Fruit fly (Drosophila melanogaster) whole organism, prepupa: ENCODE data around the gene ND-42.

Experiments
- Blimp-1 ChIP-seq: fragments of 200-800 bp; sonication (Bioruptor generic); optimal IDR thresholded peaks from 3 replicates; lab custom pipeline; 2017; ENCODE audit warnings: missing biosample characterization, missing genetic modification characterization, mild to moderate bottlenecking, moderate library complexity, missing genetic modification reagents
- CG10631 ChIP-seq: fragments of 200-800 bp; sonication (Bioruptor generic); optimal IDR thresholded peaks from 2 replicates; lab custom pipeline; 2016; ENCODE audit warnings: missing biosample characterization, missing genetic modification characterization
- CG11294 ChIP-seq: fragments of 200-800 bp; sonication (Bioruptor generic); IDR thresholded peaks from 2 replicates; pipeline ENCODE4 v1.3.6; 2022; ENCODE audit warnings: missing biosample characterization, missing genetic modification characterization
- CG11902 ChIP-seq: fragments of 200-800 bp; sonication (Bioruptor generic); optimal IDR thresholded peaks from 3 replicates; lab custom pipeline; 2016; ENCODE audit warnings: missing biosample characterization, missing genetic modification characterization
- CG15336 ChIP-seq: fragments of 200-800 bp; sonication (Bioruptor generic); IDR thresholded peaks from 2 replicates; pipeline ENCODE4 v1.3.6; 2022; ENCODE audit warnings: missing biosample characterization, missing genetic modification characterization
- CG1621 ChIP-seq: fragments of 200-800 bp; sonication (Bioruptor generic); optimal IDR thresholded peaks from 3 replicates; lab custom pipeline; 2018; ENCODE audit warnings: missing biosample characterization, mild to moderate bottlenecking, missing genetic modification characterization
- CG16779 ChIP-seq: fragments of 200-800 bp; sonication (Bioruptor generic); optimal IDR thresholded peaks from 3 replicates; lab custom pipeline; 2017; ENCODE audit warnings: missing biosample characterization, mild to moderate bottlenecking, missing genetic modification characterization
- CG31627 ChIP-seq: fragments of 200-800 bp; sonication (Bioruptor generic); optimal IDR thresholded peaks from 3 replicates; lab custom pipeline; 2016; ENCODE audit warnings: missing biosample characterization, missing genetic modification characterization
- CG4318 ChIP-seq: fragments of 200-800 bp; sonication (Bioruptor generic); optimal IDR thresholded peaks from 3 replicates; lab custom pipeline; 2017; ENCODE audit warnings: missing biosample characterization, mild to moderate bottlenecking, missing genetic modification characterization
- CG6276 ChIP-seq: fragments of 200-800 bp; sonication (Bioruptor generic); optimal IDR thresholded peaks from 2 replicates; lab custom pipeline; 2017; ENCODE audit warnings: missing biosample characterization, mild to moderate bottlenecking, missing genetic modification characterization
- CG6808 ChIP-seq: fragments of 200-800 bp; sonication (Bioruptor generic); optimal IDR thresholded peaks from 3 replicates; lab custom pipeline; 2017; ENCODE audit warnings: missing biosample characterization, missing genetic modification characterization, mild to moderate bottlenecking, moderate library complexity, missing genetic modification reagents
- CG7368 ChIP-seq: fragments of 200-800 bp; sonication (Bioruptor generic); optimal IDR thresholded peaks from 3 replicates; lab custom pipeline; 2016; ENCODE audit warnings: missing biosample characterization, missing genetic modification characterization
- CG8119 ChIP-seq: fragments of 200-800 bp; sonication (Bioruptor generic); IDR thresholded peaks from 3 replicates; pipeline ENCODE4 v1.3.6; 2022; ENCODE audit warnings: missing biosample characterization, missing genetic modification characterization
- Eip78C ChIP-seq: fragments of 200-800 bp; sonication (Bioruptor generic); peaks from one replicate; lab custom pipeline; 2016; ENCODE audit warnings: missing biosample characterization, missing genetic modification characterization
- Eip93F ChIP-seq: fragments of 200-800 bp; sonication (Bioruptor generic); optimal IDR thresholded peaks from 2 replicates; lab custom pipeline; 2016; ENCODE audit warnings: missing biosample characterization, mild to moderate bottlenecking, missing genetic modification characterization
- Ets21C ChIP-seq: fragments of 200-800 bp; sonication (Bioruptor generic); optimal IDR thresholded peaks from 3 replicates; lab custom pipeline; 2016; ENCODE audit warnings: missing biosample characterization, missing genetic modification characterization
- Ets96B ChIP-seq: fragments of 200-800 bp; optimal IDR thresholded peaks from 2 replicates; lab custom pipeline; 2019; ENCODE audit warnings: missing biosample characterization, mild to moderate bottlenecking, missing genetic modification characterization, moderate library complexity
- Hr39 ChIP-seq: fragments of 200-800 bp; sonication (Bioruptor generic); optimal IDR thresholded peaks from 2 replicates; lab custom pipeline; 2016; ENCODE audit warnings: missing biosample characterization, missing genetic modification characterization
- Hr4 ChIP-seq: fragments of 200-800 bp; sonication (Bioruptor generic); optimal IDR thresholded peaks from 3 replicates; lab custom pipeline; 2016; ENCODE audit warnings: missing biosample characterization, missing genetic modification characterization
- Met ChIP-seq: fragments of 200-800 bp; sonication (Bioruptor generic); optimal IDR thresholded peaks from 3 replicates; lab custom pipeline; 2016; ENCODE audit warnings: missing biosample characterization, missing genetic modification characterization
- OdsH ChIP-seq: fragments of 200-800 bp; sonication (Bioruptor generic); optimal IDR thresholded peaks from 3 replicates; lab custom pipeline; 2016; ENCODE audit warnings: missing biosample characterization, missing genetic modification characterization
- Smox ChIP-seq: fragments of 200-800 bp; sonication (Bioruptor generic); optimal IDR thresholded peaks from 3 replicates; lab custom pipeline; 2016; ENCODE audit warnings: missing biosample characterization, missing genetic modification characterization
- Sox14 ChIP-seq: fragments of 200-800 bp; sonication (Bioruptor generic); optimal IDR thresholded peaks from 3 replicates; lab custom pipeline; 2016; ENCODE audit warnings: missing biosample characterization, missing genetic modification characterization
- Sox15 ChIP-seq: fragments of 200-800 bp; sonication (Bioruptor generic); optimal IDR thresholded peaks from 3 replicates; lab custom pipeline; 2016; ENCODE audit warnings: missing biosample characterization, missing genetic modification characterization
- achi ChIP-seq: fragments of 200-800 bp; sonication (Bioruptor generic); optimal IDR thresholded peaks from 3 replicates; lab custom pipeline; 2016; ENCODE audit warnings: missing biosample characterization, missing genetic modification characterization
- acj6 ChIP-seq: fragments of 200-800 bp; sonication (Bioruptor generic); optimal IDR thresholded peaks from 3 replicates; lab custom pipeline; 2016; ENCODE audit warnings: missing biosample characterization, missing genetic modification characterization
- cyc ChIP-seq: fragments of 200-800 bp; sonication (Bioruptor generic); optimal IDR thresholded peaks from 3 replicates; lab custom pipeline; 2016; ENCODE audit warnings: missing biosample characterization, missing genetic modification characterization
- dac ChIP-seq: fragments of 200-800 bp; sonication (Bioruptor generic); optimal IDR thresholded peaks from 2 replicates; lab custom pipeline; 2017; ENCODE audit warnings: missing biosample characterization, mild to moderate bottlenecking, missing genetic modification characterization
- eg ChIP-seq: fragments of 200-800 bp; sonication (Bioruptor generic); IDR thresholded peaks from 3 replicates; pipeline ENCODE4 v1.3.6; 2022; ENCODE audit warnings: missing biosample characterization, missing genetic modification characterization
- esn ChIP-seq: fragments of 200-800 bp; sonication (Bioruptor generic); optimal IDR thresholded peaks from 2 replicates; lab custom pipeline; 2016; ENCODE audit warnings: missing biosample characterization, mild to moderate bottlenecking, missing genetic modification characterization, moderate library complexity
- fd59A ChIP-seq: fragments of 200-800 bp; sonication (Bioruptor generic); optimal IDR thresholded peaks from 2 replicates; lab custom pipeline; 2017; ENCODE audit warnings: missing biosample characterization, mild to moderate bottlenecking, missing genetic modification characterization, missing genetic modification reagents
- fkh ChIP-seq: fragments of 200-800 bp; sonication (Bioruptor generic); optimal IDR thresholded peaks from 3 replicates; lab custom pipeline; 2017; ENCODE audit warnings: missing biosample characterization, mild to moderate bottlenecking, missing genetic modification characterization, moderate library complexity
- lz ChIP-seq: fragments of 200-800 bp; sonication (Bioruptor generic); optimal IDR thresholded peaks from 3 replicates; lab custom pipeline; 2016; ENCODE audit warnings: missing biosample characterization, missing genetic modification characterization
- pdm3 ChIP-seq: fragments of 200-800 bp; sonication (Bioruptor generic); optimal IDR thresholded peaks from 3 replicates; lab custom pipeline; 2016; ENCODE audit warnings: missing biosample characterization, missing genetic modification characterization
- salr ChIP-seq, 2 experiments: fragments of 200-800 bp; sonication (Bioruptor generic); optimal IDR thresholded peaks; 3 replicates each; lab custom pipeline; 2016 to 2018; ENCODE audit warnings: missing biosample characterization in 2 of 2, missing genetic modification characterization in 2 of 2, mild to moderate bottlenecking in 1 of 2
- spab ChIP-seq: fragments of 200-800 bp; sonication (Bioruptor generic); optimal IDR thresholded peaks from 2 replicates; lab custom pipeline; 2017; ENCODE audit warnings: missing biosample characterization, mild to moderate bottlenecking, missing genetic modification characterization, missing genetic modification reagents
- ss ChIP-seq, 2 experiments: fragments of 200-800 bp; sonication (Bioruptor generic); optimal IDR thresholded peaks; 2 replicates in 1 of 2; 3 replicates in 1 of 2; lab custom pipeline; 2017 to 2018; ENCODE audit warnings: mild to moderate bottlenecking in 2 of 2, missing biosample characterization in 2 of 2, missing genetic modification characterization in 2 of 2, moderate library complexity in 1 of 2
- svp ChIP-seq: fragments of 200-800 bp; sonication (Bioruptor generic); peaks from one replicate; lab custom pipeline; 2016; ENCODE audit warnings: missing biosample characterization, missing genetic modification characterization
- topi ChIP-seq: fragments of 200-800 bp; sonication (Bioruptor generic); optimal IDR thresholded peaks from 3 replicates; lab custom pipeline; 2016; ENCODE audit warnings: missing biosample characterization, missing genetic modification characterization
- vri ChIP-seq: fragments of 200-800 bp; sonication (Bioruptor generic); optimal IDR thresholded peaks from 3 replicates; lab custom pipeline; 2016; ENCODE audit warnings: missing biosample characterization, mild to moderate bottlenecking, missing genetic modification characterization

The ND-42 gene

DNA sequence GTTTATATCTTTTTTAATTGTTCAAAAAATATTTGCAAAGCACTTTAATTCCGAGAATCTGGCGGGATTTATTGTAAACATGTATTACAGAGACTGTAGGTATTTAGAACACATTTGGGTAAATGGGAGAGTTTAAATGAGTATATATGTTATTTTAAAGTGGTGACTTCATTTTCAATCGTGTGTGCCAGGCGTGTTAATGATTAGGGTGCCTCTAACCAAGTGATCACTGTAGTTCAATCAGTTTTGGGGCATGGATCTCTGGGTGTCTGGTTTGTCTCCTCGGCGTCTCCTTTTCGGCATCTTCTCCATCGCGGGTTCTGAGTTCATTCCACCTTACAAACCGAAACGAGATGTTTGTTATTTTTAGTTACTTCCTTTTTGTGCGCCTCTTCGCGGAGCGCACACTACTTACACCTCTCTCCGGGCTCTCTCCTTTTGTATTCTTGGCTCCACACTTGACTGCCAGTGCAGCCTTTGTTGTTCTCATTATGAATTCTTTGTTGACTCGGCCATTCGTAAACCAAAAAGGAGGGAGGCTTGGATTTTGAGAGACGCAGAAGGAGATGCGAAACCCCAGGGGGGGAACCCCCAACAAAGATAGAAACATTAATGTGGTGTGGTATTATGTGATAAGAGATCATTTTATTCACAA lies 16.4 kb downstream of the ND-42 start (continued):
- TF ChIP-seq pdm3 (GFP tag; lab: Kevin White, UChicago) (peak; percentile 9), Hr4 (GFP tag; lab: Kevin White, UChicago) (no peak), Sox15 (GFP tag; lab: Kevin White, UChicago) (no peak), svp (GFP tag; lab: Kevin White, UChicago) (peak; percentile 66), eg (GFP tag; lab: Robert Waterston, UW) (no peak), fkh (GFP tag; lab: Kevin White, UChicago) (peak; percentile 14)

DNA sequence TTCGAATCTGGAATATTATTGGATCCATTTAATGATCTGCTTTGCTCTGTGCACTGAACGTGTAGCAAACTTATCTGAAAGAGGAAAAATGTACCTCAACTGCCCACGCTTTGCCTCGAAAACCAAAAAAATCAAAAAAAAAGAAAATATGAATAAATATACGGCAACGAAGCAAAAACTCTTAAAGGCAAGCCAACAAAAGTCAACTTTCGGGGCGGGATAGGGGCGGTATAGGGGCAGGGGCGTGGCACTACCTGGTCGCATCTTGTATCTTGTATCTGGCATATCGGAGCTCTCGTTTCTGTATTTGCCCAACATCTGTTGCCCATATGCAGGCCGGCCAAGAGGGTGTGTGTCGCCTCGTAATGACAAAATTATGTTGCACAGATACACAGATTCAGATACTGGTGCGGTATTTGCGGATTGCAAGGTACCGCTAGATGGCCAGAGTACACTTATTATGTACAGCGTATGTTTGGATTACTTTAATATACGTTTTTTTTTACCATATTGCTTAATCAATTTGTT lies 17.0 kb downstream of the ND-42 start:
- TF ChIP-seq CG1621 (tag; lab: Kevin White, UChicago) (no peak), Ets96B (tag; lab: Kevin White, UChicago) (no peak), Hr39 (no peak), CG16779 (tag; lab: Kevin White, UChicago) (no peak), svp (GFP tag; lab: Kevin White, UChicago) (no peak), vri (GFP tag; lab: Kevin White, UChicago) (no peak), ss (GFP tag; optimal IDR thresholded peaks at IDR 0.05; lab: Kevin White, UChicago) (no peak), cyc (GFP tag; lab: Kevin White, UChicago) (no peak), CG7368 (GFP tag; lab: Kevin White, UChicago) (no peak), CG4318 (GFP tag; lab: Kevin White, UChicago) (no peak), CG11294 (no peak), CG11902 (no peak), Eip78C (no peak), lz (GFP tag; lab: Kevin White, UChicago) (no peak), Smox (no peak), Eip93F (no peak), fkh (GFP tag; lab: Kevin White, UChicago) (no peak)
- TF ChIP-seq, all 60 proteins: peak for 0

DNA sequence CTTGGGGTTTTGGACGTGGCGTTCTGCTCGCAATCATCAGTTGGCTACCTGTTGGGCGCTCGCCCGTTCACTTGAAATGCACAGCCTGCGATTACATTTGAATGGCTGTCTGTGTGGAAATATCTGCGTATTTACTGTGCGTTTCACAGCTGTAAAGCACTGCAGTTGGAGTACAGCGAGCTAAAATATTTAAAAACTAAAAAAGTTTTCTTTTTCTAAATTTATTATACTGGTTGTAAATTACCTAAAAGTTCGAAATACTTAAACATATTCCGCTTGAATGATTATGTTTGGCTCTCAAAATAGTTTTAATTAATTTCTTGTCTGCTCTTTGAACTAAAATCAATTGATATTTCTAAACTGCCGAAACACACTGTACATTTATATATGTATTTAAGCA lies 18.7 kb downstream of the ND-42 start:
- TF ChIP-seq Eip78C (peak; percentile 64), CG31627 (GFP tag; lab: Kevin White, UChicago) (peak; percentile 19), acj6 (GFP tag; lab: Kevin White, UChicago) (peak; percentile 12), CG10631 (GFP tag; lab: Kevin White, UChicago) (no peak), CG8119 (GFP tag; lab: Robert Waterston, UW) (peak; percentile 30; the same call in 1 of the 3 replicates), topi (peak; percentile 22), fd59A (no peak), eg (GFP tag; lab: Robert Waterston, UW) (peak; percentile 40; the same call in 1 of the 3 replicates), Ets96B (tag; lab: Kevin White, UChicago) (no peak), Hr39 (peak; percentile 15), CG4318 (GFP tag; lab: Kevin White, UChicago) (no peak), CG15336 (GFP tag; lab: Robert Waterston, UW) (peak; percentile 55), esn (GFP tag; lab: Kevin White, UChicago) (peak; percentile 13), Met (peak; percentile 10), dac (GFP tag; lab: Kevin White, UChicago) (no peak), Blimp-1 (no peak), Sox14 (GFP tag; lab: Kevin White, UChicago) (no peak), Ets21C (GFP tag; lab: Kevin White, UChicago) (no peak), CG6276 (GFP tag; lab: Kevin White, UChicago) (no peak), CG6808 (no peak), spab (GFP tag; lab: Kevin White, UChicago) (no peak), salr (GFP tag; optimal IDR thresholded peaks at IDR 0.05; lab: Kevin White, UChicago) (no peak), OdsH (GFP tag; lab: Kevin White, UChicago) (no peak), fkh (GFP tag; lab: Kevin White, UChicago) (no peak), achi (GFP tag; lab: Kevin White, UChicago) (peak; percentile 2), svp (GFP tag; lab: Kevin White, UChicago) (peak; percentile 54), lz (GFP tag; lab: Kevin White, UChicago) (peak; percentile 13), cyc (GFP tag; lab: Kevin White, UChicago) (no peak)
- TF ChIP-seq, all 60 proteins: peak for 13
